Worm (Caenorhabditis elegans) whole organism, L1 larva: ENCODE results near the gene Y39B6A.37.
A peak's percentile ranks its signal among the peaks of the same experiment; 100 is the strongest.

ENCODE experiments used
- C16A3.4 ChIP-seq: fragments of 150-350 bp; optimal IDR thresholded peaks from 2 replicates; lab custom pipeline; 2014; ENCODE audit warnings: missing biosample characterization, missing genetic modification characterization
- aha-1 ChIP-seq: fragments of 150-350 bp; optimal IDR thresholded peaks from 2 replicates; lab custom pipeline; 2014; ENCODE audit warnings: missing biosample characterization, missing genetic modification characterization
- alr-1 ChIP-seq: fragments of 200-800 bp; sonication (Bioruptor generic); optimal IDR thresholded peaks from 2 replicates; lab custom pipeline; 2018; ENCODE audit warnings: borderline replicate concordance, mild to moderate bottlenecking, missing genetic modification characterization, missing compliant biosample characterization
- aly-2 ChIP-seq: fragments of 150-350 bp; optimal IDR thresholded peaks from 2 replicates; lab custom pipeline; 2014; ENCODE audit warnings: missing biosample characterization, missing genetic modification characterization
- ama-1 ChIP-seq: fragments of 150-350 bp; optimal IDR thresholded peaks from 2 replicates; lab custom pipeline; 2014
- ceh-63 ChIP-seq: fragments of 200-800 bp; sonication (Bioruptor generic); optimal IDR thresholded peaks from 2 replicates; lab custom pipeline; 2018; ENCODE audit warnings: mild to moderate bottlenecking, missing genetic modification characterization, missing compliant biosample characterization
- ceh-82 ChIP-seq, 3 experiments: fragments of 150-350 bp in 1 of 3; sonication (generic microtip) in 2 of 3; optimal IDR thresholded peaks; 2 replicates each; lab custom pipeline; 2014 to 2017; ENCODE audit warnings: missing biosample characterization in 3 of 3, missing genetic modification characterization in 3 of 3
- efl-1 ChIP-seq, 4 experiments: fragments of 150-350 bp; optimal IDR thresholded peaks in 3 of 4; peaks in 1 of 4; 1 replicate in 1 of 4; 2 replicates in 3 of 4; lab custom pipeline; 2014; ENCODE audit warnings: missing biosample characterization in 2 of 4, missing genetic modification characterization in 2 of 4, missing genetic modification reagents in 2 of 4
- egl-27 ChIP-seq, 2 experiments: fragments of 150-350 bp in 1 of 2; sonication (generic microtip); optimal IDR thresholded peaks; 3 replicates each; lab custom pipeline; 2017 to 2018; ENCODE audit warnings: missing biosample characterization in 2 of 2, missing genetic modification characterization in 2 of 2, missing genetic modification reagents in 2 of 2
- elt-2 ChIP-seq: sonication (generic microtip); optimal IDR thresholded peaks from 2 replicates; lab custom pipeline; 2016; ENCODE audit warnings: missing genetic modification characterization, mild to moderate bottlenecking, inconsistent platforms, missing compliant biosample characterization, missing genetic modification reagents
- ets-5 ChIP-seq: fragments of 200-800 bp; sonication (Bioruptor generic); IDR thresholded peaks from 2 replicates; pipeline ENCODE4 v1.3.6; 2022; ENCODE audit warnings: missing genetic modification characterization, missing compliant biosample characterization
- fkh-8 ChIP-seq: sonication (generic microtip); optimal IDR thresholded peaks from 2 replicates; lab custom pipeline; 2016; ENCODE audit warnings: mild to moderate bottlenecking, missing genetic modification characterization, missing compliant biosample characterization
- grh-1 ChIP-seq: fragments of 200-800 bp; sonication (Bioruptor generic); IDR thresholded peaks from 2 replicates; pipeline ENCODE4 v1.3.6; 2022; ENCODE audit warnings: missing genetic modification reagents, missing genetic modification characterization, missing compliant biosample characterization
- irx-1 ChIP-seq: sonication (generic microtip); optimal IDR thresholded peaks from 2 replicates; lab custom pipeline; 2016; ENCODE audit warnings: missing genetic modification characterization, missing compliant biosample characterization
- isw-1 ChIP-seq: fragments of 200-800 bp; sonication (Bioruptor generic); IDR thresholded peaks from 2 replicates; pipeline ENCODE4 v1.3.6; 2022; ENCODE audit warnings: missing genetic modification characterization, missing compliant biosample characterization
- lin-15B ChIP-seq: fragments of 150-350 bp; sonication (generic microtip); optimal IDR thresholded peaks from 3 replicates; lab custom pipeline; 2014; ENCODE audit warnings: missing biosample characterization, missing genetic modification characterization
- lin-39 ChIP-seq: fragments of 150-350 bp; optimal IDR thresholded peaks from 2 replicates; lab custom pipeline; 2014; ENCODE audit warnings: missing biosample characterization, missing genetic modification reagents, missing genetic modification characterization
- lir-3 ChIP-seq: sonication (generic microtip); optimal IDR thresholded peaks from 2 replicates; lab custom pipeline; 2016; ENCODE audit warnings: mild to moderate bottlenecking, missing genetic modification characterization, moderate library complexity, missing compliant biosample characterization; ENCODE audit not compliant: poor library complexity
- lsy-2 ChIP-seq, 2 experiments: fragments of 150-350 bp; optimal IDR thresholded peaks; 2 replicates each; lab custom pipeline; 2014; ENCODE audit warnings: missing biosample characterization in 2 of 2, missing genetic modification characterization in 2 of 2
- mdl-1 ChIP-seq, 2 experiments: fragments of 150-350 bp; optimal IDR thresholded peaks; 2 replicates each; lab custom pipeline; 2014 to 2017; ENCODE audit warnings: missing biosample characterization in 2 of 2, missing genetic modification characterization in 2 of 2, inconsistent platforms in 1 of 2
- mef-2 ChIP-seq: fragments of 150-350 bp; optimal IDR thresholded peaks from 2 replicates; lab custom pipeline; 2014; ENCODE audit warnings: missing biosample characterization, missing genetic modification characterization
- mep-1 ChIP-seq: fragments of 150-350 bp; optimal IDR thresholded peaks from 2 replicates; lab custom pipeline; 2014; ENCODE audit warnings: missing biosample characterization, missing genetic modification characterization
- nhr-11 ChIP-seq: fragments of 150-350 bp; optimal IDR thresholded peaks from 2 replicates; lab custom pipeline; 2014; ENCODE audit warnings: missing biosample characterization, missing genetic modification characterization
- nhr-12 ChIP-seq: sonication (generic microtip); optimal IDR thresholded peaks from 2 replicates; lab custom pipeline; 2017; ENCODE audit warnings: missing biosample characterization, missing genetic modification characterization
- nhr-19 ChIP-seq: fragments of 200-800 bp; sonication (Bioruptor generic); conservative IDR thresholded peaks from 2 replicates; pipeline ENCODE4 v1.3.6; 2022; ENCODE audit warnings: missing genetic modification characterization, missing compliant biosample characterization
- nhr-20 ChIP-seq: sonication (generic microtip); optimal IDR thresholded peaks from 2 replicates; lab custom pipeline; 2016; ENCODE audit warnings: mild to moderate bottlenecking, missing genetic modification characterization, missing compliant biosample characterization
- nhr-237 ChIP-seq: fragments of 150-350 bp; optimal IDR thresholded peaks from 2 replicates; lab custom pipeline; 2014; ENCODE audit warnings: missing biosample characterization, missing genetic modification characterization
- nhr-71 ChIP-seq: sonication (generic microtip); optimal IDR thresholded peaks from 2 replicates; lab custom pipeline; 2016; ENCODE audit warnings: mild to moderate bottlenecking, missing genetic modification characterization, moderate library complexity, missing compliant biosample characterization
- nhr-76 ChIP-seq: sonication (generic microtip); optimal IDR thresholded peaks from 2 replicates; lab custom pipeline; 2017; ENCODE audit warnings: missing biosample characterization, missing genetic modification characterization
- pqm-1 ChIP-seq: sonication (generic microtip); optimal IDR thresholded peaks from 3 replicates; lab custom pipeline; 2017; ENCODE audit warnings: missing biosample characterization, missing genetic modification characterization
- rnt-1 ChIP-seq: sonication (generic microtip); optimal IDR thresholded peaks from 2 replicates; lab custom pipeline; 2016; ENCODE audit warnings: mild to moderate bottlenecking, missing genetic modification characterization, moderate library complexity, missing compliant biosample characterization
- sup-37 ChIP-seq: fragments of 200-800 bp; sonication (Bioruptor generic); optimal IDR thresholded peaks from 2 replicates; lab custom pipeline; 2018; ENCODE audit warnings: mild to moderate bottlenecking, missing genetic modification characterization, missing compliant biosample characterization
- unc-62 ChIP-seq: fragments of 150-350 bp; optimal IDR thresholded peaks from 2 replicates; lab custom pipeline; 2014; ENCODE audit warnings: missing biosample characterization, missing genetic modification reagents, missing genetic modification characterization
- vab-15 ChIP-seq: sonication (generic microtip); optimal IDR thresholded peaks from 2 replicates; lab custom pipeline; 2017; ENCODE audit warnings: missing genotype, mild to moderate bottlenecking, missing genetic modification characterization, missing compliant biosample characterization
- xbp-1 ChIP-seq: sonication (generic microtip); optimal IDR thresholded peaks from 2 replicates; lab custom pipeline; 2016; ENCODE audit warnings: missing genetic modification characterization, missing compliant biosample characterization

Y39B6A.37 gene

ce11 chrV:18980980-18981529, 9.6 kb upstream of the Y39B6A.37 start, which contains the start of the genes mrps-35 and sws-1 (continued):
- no peak for TF ChIP-seq nhr-11 (tag; lab: Kevin White, UChicago)
- TF ChIP-seq mef-2 (tag; lab: Kevin White, UChicago), result no peak
- no peak for TF ChIP-seq ama-1 (lab: Kevin White, UChicago)
- no peak for TF ChIP-seq mdl-1 (tag; optimal IDR thresholded peaks at IDR 0.05; lab: Kevin White, UChicago)
- TF ChIP-seq nhr-12 (tag; lab: Kevin White, UChicago), result no peak
- peak; percentile 20 to 79 (median 68) for TF ChIP-seq ceh-82 (tag; optimal IDR thresholded peaks at IDR 0.05; lab: Kevin White, UChicago)
- peak; percentile 79 for TF ChIP-seq nhr-20 (tag; lab: Kevin White, UChicago)
- peak; percentile 20 for TF ChIP-seq vab-15 (tag; lab: Kevin White, UChicago)
- no peak for TF ChIP-seq nhr-76 (tag; lab: Kevin White, UChicago)
- TF ChIP-seq nhr-237, result no peak
- no peak for TF ChIP-seq aha-1 (tag; lab: Kevin White, UChicago)
- peak; percentile 89 for TF ChIP-seq nhr-71 (tag; lab: Kevin White, UChicago)
- peak; percentile 0 for TF ChIP-seq aly-2
- no peak for TF ChIP-seq pqm-1
- TF ChIP-seq egl-27 (tag; optimal IDR thresholded peaks at IDR 0.05; lab: Kevin White, UChicago), result no peak
- TF ChIP-seq ets-5 (GFP tag; lab: Robert Waterston, UW), result no peak
- peak; percentile 92 for TF ChIP-seq nhr-19 (GFP tag; lab: Robert Waterston, UW)

ce11 chrV:18981736-18982135, 8.9 kb upstream of the Y39B6A.37 start:
- TF ChIP-seq elt-2 (tag; lab: Kevin White, UChicago) (no peak), efl-1 (optimal IDR thresholded peaks at IDR 0.05; lab: Kevin White, UChicago) (no peak), efl-1 (GFP tag; optimal IDR thresholded peaks at IDR 0.05 in 1 of 2; lab: Kevin White, UChicago) (peak in 1 of 2 experiments; percentile 50), ceh-63 (no peak)

- TF ChIP-seq lir-3 (tag; lab: Kevin White, UChicago), result no peak
- TF ChIP-seq isw-1 (GFP tag; lab: Robert Waterston, UW), result no peak
- no peak for TF ChIP-seq C16A3.4 (tag; lab: Kevin White, UChicago)
- no peak for TF ChIP-seq aly-2
- no peak for TF ChIP-seq unc-62 (GFP tag; lab: Kevin White, UChicago)
- TF ChIP-seq nhr-20 (tag; lab: Kevin White, UChicago), result no peak
- no peak for TF ChIP-seq nhr-76 (tag; lab: Kevin White, UChicago)
- no peak for TF ChIP-seq egl-27 (tag; optimal IDR thresholded peaks at IDR 0.05; lab: Kevin White, UChicago)
- no peak for TF ChIP-seq pqm-1
- TF ChIP-seq lsy-2 (tag; optimal IDR thresholded peaks at IDR 0.05; lab: Kevin White, UChicago), result no peak
- no peak for TF ChIP-seq aha-1 (tag; lab: Kevin White, UChicago)
- no peak for TF ChIP-seq fkh-8
- no peak for TF ChIP-seq lin-15B (tag; lab: Kevin White, UChicago)
- no peak for TF ChIP-seq xbp-1 (tag; lab: Kevin White, UChicago)
- no peak for TF ChIP-seq mep-1 (tag; lab: Kevin White, UChicago)
- no peak for TF ChIP-seq grh-1 (GFP tag; lab: Robert Waterston, UW)
- no peak for TF ChIP-seq efl-1 (optimal IDR thresholded peaks at IDR 0.05; lab: Kevin White, UChicago)
- TF ChIP-seq efl-1 (GFP tag; optimal IDR thresholded peaks at IDR 0.05 in 1 of 2; lab: Kevin White, UChicago), result no peak
- TF ChIP-seq lin-39 (tag; lab: Kevin White, UChicago), result no peak
Measured at ce11 chrV:18986103-18986502, 4.5 kb upstream of the Y39B6A.37 start.

ce11 chrV:18990958-18991357, 307 bp downstream of the Y39B6A.37 start:
- no peak for TF ChIP-seq rnt-1 (tag; lab: Kevin White, UChicago)
- TF ChIP-seq lir-3 (tag; lab: Kevin White, UChicago), result no peak
- TF ChIP-seq irx-1 (tag; lab: Kevin White, UChicago), result no peak
- TF ChIP-seq alr-1 (tag; lab: Kevin White, UChicago), result no peak
- no peak for TF ChIP-seq sup-37 (GFP tag; lab: Kevin White, UChicago)
